Worm (Caenorhabditis elegans): ENCODE data around the gene hrg-4.

hrg-4 gene

ce11 chrIV:11032288-11032687 is 1.5 kb upstream of the hrg-4 start, which contains the start of gene hrg-6:
Gene hrg-6, plus strand, starts transcription at chrIV:11032588.
- TF ChIP-seq fkh-10 (GFP tag; optimal IDR thresholded peaks at IDR 0.05) (no peak), fos-1 (tag; optimal IDR thresholded peaks at IDR 0.05) (no peak), ceh-16 (tag; optimal IDR thresholded peaks at IDR 0.05) (no peak), ceh-28 (tag; optimal IDR thresholded peaks at IDR 0.05) (no peak), nhr-77 (tag; optimal IDR thresholded peaks at IDR 0.05) (no peak), zag-1 (tag; optimal IDR thresholded peaks at IDR 0.05) (peak; percentile 36), tbx-2 (tag; optimal IDR thresholded peaks at IDR 0.05) (no peak), unc-62 (GFP tag; optimal IDR thresholded peaks at IDR 0.05) (no peak), lin-15B (tag; optimal IDR thresholded peaks at IDR 0.05) (no peak)

ce11 chrIV:11031640-11032039 is 847 bp upstream of the hrg-4 start:
- TF ChIP-seq ZK546.5 (tag; optimal IDR thresholded peaks at IDR 0.05) (no peak), elt-2 (tag; optimal IDR thresholded peaks at IDR 0.05) (peak; percentile 86)

- no peak for TF ChIP-seq nhr-28 (tag; optimal IDR thresholded peaks at IDR 0.05)
- no peak for TF ChIP-seq R02D3.7 (tag; optimal IDR thresholded peaks at IDR 0.05)
- no peak for TF ChIP-seq eor-1 (tag; optimal IDR thresholded peaks at IDR 0.05)
- TF ChIP-seq ama-1 (optimal IDR thresholded peaks at IDR 0.05): no peak
- TF ChIP-seq sea-2 (GFP tag; optimal IDR thresholded peaks at IDR 0.05): no peak
- TF ChIP-seq nhr-11 (tag; optimal IDR thresholded peaks at IDR 0.05): no peak
- no peak for TF ChIP-seq lin-39 (tag; optimal IDR thresholded peaks at IDR 0.05)
- no peak for TF ChIP-seq ceh-28 (tag; optimal IDR thresholded peaks at IDR 0.05)
- TF ChIP-seq lsy-12 (tag; optimal IDR thresholded peaks at IDR 0.05): no peak
- TF ChIP-seq nhr-77 (tag; optimal IDR thresholded peaks at IDR 0.05): no peak
Observed at ce11 chrIV:11030117-11030516, 676 bp downstream of the hrg-4 start.

ce11 chrIV:11029412-11029811 is 1.4 kb downstream of the hrg-4 start, which contains the start of gene hrg-5:
Gene hrg-5, minus strand, starts transcription at chrIV:11029428.
- no peak for TF ChIP-seq jun-1 (tag; optimal IDR thresholded peaks at IDR 0.05)
- no peak for TF ChIP-seq nhr-28 (tag; optimal IDR thresholded peaks at IDR 0.05)
- no peak for TF ChIP-seq nfya-1 (tag; optimal IDR thresholded peaks at IDR 0.05; ENCODE audit: insufficient read depth)
- no peak for TF ChIP-seq zag-1 (tag; optimal IDR thresholded peaks at IDR 0.05)
- no peak for TF ChIP-seq tbx-2 (tag; optimal IDR thresholded peaks at IDR 0.05)
- TF ChIP-seq skn-1 (tag; optimal IDR thresholded peaks at IDR 0.05): no peak
- no peak for TF ChIP-seq nhr-77 (tag; optimal IDR thresholded peaks at IDR 0.05)
- TF ChIP-seq nhr-76 (tag; optimal IDR thresholded peaks at IDR 0.05): no peak
- peak; percentile 33 for TF ChIP-seq elt-2 (tag; optimal IDR thresholded peaks at IDR 0.05)
- no peak for TF ChIP-seq ztf-11 (tag; optimal IDR thresholded peaks at IDR 0.05)
- TF ChIP-seq snpc-4 (tag; optimal IDR thresholded peaks at IDR 0.05): no peak
- no peak for TF ChIP-seq ztf-4 (tag; optimal IDR thresholded peaks at IDR 0.05)
- TF ChIP-seq R02D3.7 (tag; optimal IDR thresholded peaks at IDR 0.05): no peak
- TF ChIP-seq aly-2 (tag; optimal IDR thresholded peaks at IDR 0.05): no peak
- no peak for TF ChIP-seq mml-1 (tag; optimal IDR thresholded peaks at IDR 0.05)
- TF ChIP-seq pqm-1 (tag; optimal IDR thresholded peaks at IDR 0.05): peak; percentile 76
- TF ChIP-seq nhr-11 (tag; optimal IDR thresholded peaks at IDR 0.05): no peak
- no peak for TF ChIP-seq egl-5 (tag; optimal IDR thresholded peaks at IDR 0.05)
- TF ChIP-seq egl-27 (tag; optimal IDR thresholded peaks at IDR 0.05): no peak
- TF ChIP-seq ceh-16 (tag; optimal IDR thresholded peaks at IDR 0.05): no peak
- TF ChIP-seq lsy-12 (tag; optimal IDR thresholded peaks at IDR 0.05): no peak
- TF ChIP-seq pha-4 (tag; optimal IDR thresholded peaks at IDR 0.05): peak; percentile 68
- TF ChIP-seq elt-3 (tag; optimal IDR thresholded peaks at IDR 0.05): no peak
- TF ChIP-seq nhr-25 (tag; optimal IDR thresholded peaks at IDR 0.05): no peak

ce11 chrIV:11027560-11027959 is 3.2 kb downstream of the hrg-4 start:
- peak; percentile 76 for TF ChIP-seq snpc-4 (tag; optimal IDR thresholded peaks at IDR 0.05)
- TF ChIP-seq daf-12 (tag; optimal IDR thresholded peaks at IDR 0.05): no peak
- peak; percentile 80 for TF ChIP-seq nhr-43 (tag; optimal IDR thresholded peaks at IDR 0.05; ENCODE audit: poor library complexity, severe bottlenecking)
- TF ChIP-seq zag-1 (tag; optimal IDR thresholded peaks at IDR 0.05): peak; percentile 53
- no peak for TF ChIP-seq unc-39 (tag; optimal IDR thresholded peaks at IDR 0.05)
- TF ChIP-seq lin-39 (tag; optimal IDR thresholded peaks at IDR 0.05): peak; percentile 92
- TF ChIP-seq lsy-12 (tag; optimal IDR thresholded peaks at IDR 0.05): peak; percentile 58
- TF ChIP-seq egl-5 (tag; optimal IDR thresholded peaks at IDR 0.05): no peak
- no peak for TF ChIP-seq ZK546.5 (tag; optimal IDR thresholded peaks at IDR 0.05)
- TF ChIP-seq tbx-2 (tag; optimal IDR thresholded peaks at IDR 0.05): peak; percentile 47
- peak; percentile 46 for TF ChIP-seq R02D3.7 (tag; optimal IDR thresholded peaks at IDR 0.05)
- TF ChIP-seq lin-15B (tag; optimal IDR thresholded peaks at IDR 0.05): peak; percentile 64
- no peak for TF ChIP-seq fkh-10 (GFP tag; optimal IDR thresholded peaks at IDR 0.05)
- no peak for TF ChIP-seq nhr-11 (tag; optimal IDR thresholded peaks at IDR 0.05)
- no peak for TF ChIP-seq elt-1 (tag; optimal IDR thresholded peaks at IDR 0.05)
- peak; percentile 73 for TF ChIP-seq fos-1 (tag; optimal IDR thresholded peaks at IDR 0.05)
- TF ChIP-seq mml-1 (tag; optimal IDR thresholded peaks at IDR 0.05): no peak
- TF ChIP-seq ceh-28 (tag; optimal IDR thresholded peaks at IDR 0.05): peak; percentile 66
- no peak for TF ChIP-seq eor-1 (tag; optimal IDR thresholded peaks at IDR 0.05)
- no peak for TF ChIP-seq ceh-16 (tag; optimal IDR thresholded peaks at IDR 0.05)
- peak; percentile 77 for TF ChIP-seq jun-1 (tag; optimal IDR thresholded peaks at IDR 0.05)
- peak; percentile 84 for TF ChIP-seq skn-1 (tag; optimal IDR thresholded peaks at IDR 0.05)
- peak; percentile 63 for TF ChIP-seq ceh-9 (tag; optimal IDR thresholded peaks at IDR 0.05)
- no peak for TF ChIP-seq nhr-12 (tag; optimal IDR thresholded peaks at IDR 0.05)
- TF ChIP-seq nhr-77 (tag; optimal IDR thresholded peaks at IDR 0.05): no peak
- no peak for TF ChIP-seq nhr-237 (tag; optimal IDR thresholded peaks at IDR 0.05)
- TF ChIP-seq hmg-11 (tag; optimal IDR thresholded peaks at IDR 0.05): peak; percentile 87
- TF ChIP-seq nhr-23 (tag; optimal IDR thresholded peaks at IDR 0.05): peak; percentile 94
- peak; percentile 69 for TF ChIP-seq pqm-1 (tag; optimal IDR thresholded peaks at IDR 0.05)

Data from whole organism, L3 larva.